Worm (Caenorhabditis elegans): Measurements from ENCODE around the gene F10G2.1.
"Not testable (repeated sequence)": the region's sequence is repeated elsewhere in the genome, so short reads cannot be mapped to it uniquely, and the experiment has no call there.

Gene F10G2.1

ce11 chrV:7326928-7327327, 5.4 kb upstream of the F10G2.1 start, which contains the start of gene F10G2.4:
Gene F10G2.4, plus strand, starts transcription at chrV:7327228.
- TF ChIP-seq F13H6.1 (tag; optimal IDR thresholded peaks at IDR 0.05), result no peak
- TF ChIP-seq nhr-11 (tag; optimal IDR thresholded peaks at IDR 0.05), result no peak
- no peak for TF ChIP-seq pha-4 (tag; optimal IDR thresholded peaks at IDR 0.05)
- TF ChIP-seq pha-2 (tag; optimal IDR thresholded peaks at IDR 0.05), result no peak

- TF ChIP-seq elt-4 (tag; optimal IDR thresholded peaks at IDR 0.05) (no peak), hlh-13 (GFP tag; optimal IDR thresholded peaks at IDR 0.05) (no peak), dve-1 (tag; optimal IDR thresholded peaks at IDR 0.05) (no peak), madf-2 (tag; optimal IDR thresholded peaks at IDR 0.05) (no peak), sox-2 (GFP tag; IDR thresholded peaks at IDR 0.05) (no peak), dmd-4 (tag; optimal IDR thresholded peaks at IDR 0.05; ENCODE audit: borderline replicate concordance) (no peak), unc-86 (tag; optimal IDR thresholded peaks at IDR 0.05) (no peak), ceh-31 (tag; optimal IDR thresholded peaks at IDR 0.05) (no peak)
These were observed 4.3 kb upstream of the F10G2.1 start, which contains the start of gene clec-7 for ce11 chrV:7328092-7328491. Gene clec-7, plus strand, starts transcription at chrV:7328392.

ce11 chrV:7330868-7331267, 1.5 kb upstream of the F10G2.1 start, which contains the start of gene F10G2.2:
Gene F10G2.2, plus strand, starts transcription at chrV:7331168.
- no peak for TF ChIP-seq madf-2 (tag; optimal IDR thresholded peaks at IDR 0.05)
- no peak for TF ChIP-seq Y22D7AL.16 (tag; optimal IDR thresholded peaks at IDR 0.05)
- no peak for TF ChIP-seq ceh-18 (tag; optimal IDR thresholded peaks at IDR 0.05)
- TF ChIP-seq zip-5 (tag; optimal IDR thresholded peaks at IDR 0.05), result no peak

ce11 chrV:7337218-7337617, 4.9 kb downstream of the F10G2.1 start, which contains the start of gene F10G2.7:
Gene F10G2.7, minus strand, starts transcription at chrV:7337318.
- not testable (repeated sequence) for TF ChIP-seq eyg-1 (tag; optimal IDR thresholded peaks at IDR 0.05); ama-1 (optimal IDR thresholded peaks at IDR 0.05); ceh-22 (tag; optimal IDR thresholded peaks at IDR 0.05)

ce11 chrV:7339831-7340230, 7.5 kb downstream of the F10G2.1 start, which contains the start of gene srh-187:
Gene srh-187, minus strand, starts transcription at chrV:7339931.
- no peak for TF ChIP-seq ceh-45 (GFP tag; IDR thresholded peaks at IDR 0.05)
- TF ChIP-seq ceh-30 (tag; optimal IDR thresholded peaks at IDR 0.05), result no peak
- no peak for TF ChIP-seq pha-4 (tag; optimal IDR thresholded peaks at IDR 0.05)
- no peak for TF ChIP-seq pros-1 (tag; optimal IDR thresholded peaks at IDR 0.05)
- TF ChIP-seq nfya-1 (tag; optimal IDR thresholded peaks at IDR 0.05), result no peak
- no peak for TF ChIP-seq ets-4 (tag; optimal IDR thresholded peaks at IDR 0.05)

ce11 chrV:7341942-7342341, 9.6 kb downstream of the F10G2.1 start, which contains the start of the genes nhr-263 and nhr-148:
Gene nhr-263, minus strand, starts transcription at chrV:7342042.
Gene nhr-148, plus strand, starts transcription at chrV:7342156.
- no peak for TF ChIP-seq ztf-16 (tag; optimal IDR thresholded peaks at IDR 0.05)
- TF ChIP-seq tbx-2 (tag; optimal IDR thresholded peaks at IDR 0.05), result no peak
- TF ChIP-seq ceh-24 (tag; optimal IDR thresholded peaks at IDR 0.05), result no peak
- TF ChIP-seq dve-1 (tag; optimal IDR thresholded peaks at IDR 0.05), result no peak
- no peak for TF ChIP-seq unc-3 (GFP tag; conservative IDR thresholded peaks at IDR 0.05)
- no peak for TF ChIP-seq unc-3 (tag; optimal IDR thresholded peaks at IDR 0.05)
- TF ChIP-seq ama-1 (optimal IDR thresholded peaks at IDR 0.05), result no peak
- no peak for TF ChIP-seq sox-4 (tag; optimal IDR thresholded peaks at IDR 0.05)
- TF ChIP-seq unc-55 (GFP tag; optimal IDR thresholded peaks at IDR 0.05), result no peak
- TF ChIP-seq ceh-19 (GFP tag; optimal IDR thresholded peaks at IDR 0.05), result no peak

- TF ChIP-seq pha-2 (tag; optimal IDR thresholded peaks at IDR 0.05) (no peak), C08G9.2 (tag; optimal IDR thresholded peaks at IDR 0.05) (no peak), elt-4 (tag; optimal IDR thresholded peaks at IDR 0.05) (no peak), ceh-14 (tag; optimal IDR thresholded peaks at IDR 0.05) (no peak)
These were observed 11.2 kb downstream of the F10G2.1 start, which contains the start of gene srh-244 for ce11 chrV:7343522-7343921. Gene srh-244, plus strand, starts transcription at chrV:7343822.
